Fruit fly (Drosophila melanogaster): ENCODE data around the gene beta-PheRS.

The beta-PheRS gene

DNA sequence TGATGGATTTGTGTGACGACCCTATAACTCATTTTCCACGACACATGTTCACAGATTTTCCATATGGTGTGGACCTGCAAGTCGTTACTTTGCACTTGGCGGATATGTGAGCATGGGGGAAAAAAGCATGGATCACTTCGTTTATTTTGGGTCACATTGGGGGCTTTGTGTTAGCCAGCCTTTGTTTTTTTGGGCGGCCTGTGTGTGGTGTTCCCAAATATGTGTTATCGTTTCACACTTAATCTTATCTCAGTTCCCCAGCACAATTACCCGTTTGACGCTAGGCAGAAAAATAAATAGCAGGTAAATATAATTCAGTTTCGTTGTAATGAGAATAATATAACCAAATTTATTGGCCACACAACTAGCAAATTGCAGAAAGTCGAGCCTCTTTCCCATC, 15.8 kb upstream of the beta-PheRS start:
- TF ChIP-seq Rel (GFP tag; optimal IDR thresholded peaks at IDR 0.05) (no peak), Rel (tag; optimal IDR thresholded peaks at IDR 0.05) (peak; percentile 85), CrebA (GFP tag; optimal IDR thresholded peaks at IDR 0.05; ENCODE audit: borderline replicate concordance) (no peak)

DNA sequence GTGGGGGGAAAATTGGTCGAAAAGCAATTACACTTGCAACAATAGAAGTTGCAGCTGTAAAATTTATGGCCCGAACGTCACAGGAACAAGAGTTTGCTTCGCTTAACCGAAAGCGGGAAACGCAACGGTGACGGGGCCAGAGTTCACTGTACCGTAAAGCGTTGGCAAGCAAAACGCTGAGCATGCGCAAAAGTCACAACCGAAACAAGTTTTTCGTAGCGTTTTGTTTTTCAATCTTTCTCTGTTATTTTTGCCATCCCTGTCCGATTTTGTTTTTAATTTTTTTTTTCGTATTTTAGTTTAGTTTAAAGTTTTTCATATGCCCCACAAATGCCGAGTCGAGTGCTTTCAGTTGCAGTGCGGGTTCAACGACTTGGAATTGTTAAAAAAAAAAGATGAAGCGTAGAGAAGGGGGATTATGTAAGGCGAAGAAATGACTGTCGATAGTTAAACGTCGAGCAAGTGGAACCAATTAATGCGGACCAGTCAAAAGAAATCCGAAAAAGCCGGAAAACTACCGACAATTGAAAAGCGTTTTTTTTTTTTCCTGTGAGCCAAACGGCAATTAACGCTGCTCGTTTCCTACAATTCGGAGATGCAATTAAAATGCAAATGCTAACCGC, 15.2 kb upstream of the beta-PheRS start:
- TF ChIP-seq sv (GFP tag; optimal IDR thresholded peaks at IDR 0.05) (no peak), usp (GFP tag; optimal IDR thresholded peaks at IDR 0.05) (no peak), sage (GFP tag; optimal IDR thresholded peaks at IDR 0.05) (no peak), Myc (optimal IDR thresholded peaks at IDR 0.05) (no peak), N (GFP tag; optimal IDR thresholded peaks at IDR 0.05) (no peak), Dif (GFP tag; optimal IDR thresholded peaks at IDR 0.05; ENCODE audit: partially characterized antibody) (no peak), CG32264 (GFP tag; optimal IDR thresholded peaks at IDR 0.05) (no peak), dl (GFP tag; optimal IDR thresholded peaks at IDR 0.05; ENCODE audit: insufficient read depth in 1 of 2, partially characterized antibody in 2 of 2) (no peak), Hr83 (GFP tag; optimal IDR thresholded peaks at IDR 0.05; ENCODE audit: poor library complexity, severe bottlenecking) (no peak), Dfd (GFP tag; optimal IDR thresholded peaks at IDR 0.05) (no peak), Sp1 (GFP tag; optimal IDR thresholded peaks at IDR 0.05) (no peak), rgr (GFP tag; optimal IDR thresholded peaks at IDR 0.05) (no peak), fru (GFP tag; optimal IDR thresholded peaks at IDR 0.05) (no peak), psq (GFP tag; optimal IDR thresholded peaks at IDR 0.05) (no peak), jim (GFP tag; optimal IDR thresholded peaks at IDR 0.05) (no peak), woc (GFP tag; optimal IDR thresholded peaks at IDR 0.05) (no peak), Vsx2 (GFP tag; optimal IDR thresholded peaks at IDR 0.05; ENCODE audit: partially characterized antibody) (no peak), CG9705 (GFP tag; optimal IDR thresholded peaks at IDR 0.05) (no peak)

DNA sequence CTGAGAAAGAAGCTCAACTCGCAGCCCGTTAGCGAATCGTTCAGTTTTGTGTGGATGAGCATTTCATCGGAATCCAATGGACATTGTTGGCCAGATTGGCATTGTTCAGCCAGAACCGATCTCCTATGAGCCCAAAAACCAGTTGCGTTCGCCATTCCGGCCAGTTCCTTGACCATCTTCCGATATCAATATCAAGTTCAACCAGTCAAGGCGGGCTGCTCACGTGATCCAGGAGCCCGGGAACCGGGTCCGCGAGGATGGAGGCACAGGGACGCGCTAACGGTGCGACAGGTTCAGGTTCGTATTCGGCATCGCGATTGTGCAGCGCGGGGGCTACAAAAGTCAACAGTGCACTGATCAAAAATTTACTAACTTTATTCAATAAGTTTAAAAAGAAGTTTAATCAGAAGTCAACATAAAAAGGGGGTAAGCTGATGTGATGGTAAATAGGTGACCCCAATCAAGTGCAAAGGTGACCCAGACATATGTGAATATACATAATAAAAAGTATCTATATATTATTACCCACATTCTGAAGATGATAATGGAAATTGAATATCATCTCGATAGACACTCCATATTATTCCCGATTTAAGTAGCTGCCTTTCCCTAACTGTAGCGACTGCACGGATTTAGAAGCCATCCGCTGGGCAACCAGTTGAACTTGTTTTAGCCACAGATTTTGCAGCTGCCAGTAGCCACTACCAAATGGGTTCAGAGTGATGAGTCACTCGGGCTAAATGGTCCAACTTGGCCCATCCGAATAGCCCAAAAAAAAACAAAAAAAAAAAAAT, 14.5 kb upstream of the beta-PheRS start:
- TF ChIP-seq rgr (GFP tag; optimal IDR thresholded peaks at IDR 0.05) (peak; percentile 74), h (GFP tag; optimal IDR thresholded peaks at IDR 0.05) (peak; percentile 85), Abd-B (GFP tag; optimal IDR thresholded peaks at IDR 0.05) (no peak), psq (GFP tag; optimal IDR thresholded peaks at IDR 0.05) (peak; percentile 82), brk (GFP tag; optimal IDR thresholded peaks at IDR 0.05) (peak; percentile 49), Mio (GFP tag; optimal IDR thresholded peaks at IDR 0.05) (no peak), tai (GFP tag; optimal IDR thresholded peaks at IDR 0.05) (no peak), GATAd (GFP tag; optimal IDR thresholded peaks at IDR 0.05) (no peak), Jra (GFP tag; optimal IDR thresholded peaks at IDR 0.05) (peak; percentile 47), Dif (GFP tag; optimal IDR thresholded peaks at IDR 0.05; ENCODE audit: partially characterized antibody) (peak; percentile 77), dsf (GFP tag; optimal IDR thresholded peaks at IDR 0.05; ENCODE audit: borderline replicate concordance) (no peak), CrebA (GFP tag; optimal IDR thresholded peaks at IDR 0.05; ENCODE audit: borderline replicate concordance) (no peak), sv (GFP tag; optimal IDR thresholded peaks at IDR 0.05) (no peak), ey (GFP tag; optimal IDR thresholded peaks at IDR 0.05) (peak; percentile 68), Hnf4 (GFP tag; optimal IDR thresholded peaks at IDR 0.05) (peak; percentile 25), Hr78 (GFP tag; optimal IDR thresholded peaks at IDR 0.05) (no peak), N (GFP tag; optimal IDR thresholded peaks at IDR 0.05) (no peak), Vsx2 (GFP tag; optimal IDR thresholded peaks at IDR 0.05; ENCODE audit: partially characterized antibody) (peak; percentile 91), HLH106 (tag; optimal IDR thresholded peaks at IDR 0.05) (peak; percentile 92), pan (optimal IDR thresholded peaks at IDR 0.05) (no peak), Sp1 (GFP tag; optimal IDR thresholded peaks at IDR 0.05) (peak; percentile 92), br (GFP tag; optimal IDR thresholded peaks at IDR 0.05) (peak; percentile 80), OdsH (GFP tag; optimal IDR thresholded peaks at IDR 0.05) (peak; percentile 87), lola (GFP tag; optimal IDR thresholded peaks at IDR 0.05) (no peak), jim (GFP tag; optimal IDR thresholded peaks at IDR 0.05) (no peak), CG9705 (GFP tag; optimal IDR thresholded peaks at IDR 0.05) (peak; percentile 82), Rel (GFP tag; optimal IDR thresholded peaks at IDR 0.05) (peak; percentile 24), Rel (tag; optimal IDR thresholded peaks at IDR 0.05) (peak; percentile 63), Hr83 (GFP tag; optimal IDR thresholded peaks at IDR 0.05; ENCODE audit: poor library complexity, severe bottlenecking) (peak; percentile 30), fru (GFP tag; optimal IDR thresholded peaks at IDR 0.05) (peak; percentile 83), woc (GFP tag; optimal IDR thresholded peaks at IDR 0.05) (peak; percentile 81), usp (GFP tag; optimal IDR thresholded peaks at IDR 0.05) (no peak), sage (GFP tag; optimal IDR thresholded peaks at IDR 0.05) (peak; percentile 43), foxo (GFP tag; optimal IDR thresholded peaks at IDR 0.05) (peak in 1 of 2 experiments; percentile 88), dmrt93B (GFP tag; optimal IDR thresholded peaks at IDR 0.05) (peak; percentile 77), Myc (optimal IDR thresholded peaks at IDR 0.05) (no peak), dl (GFP tag; optimal IDR thresholded peaks at IDR 0.05; ENCODE audit: insufficient read depth in 1 of 2, partially characterized antibody in 2 of 2) (peak in 1 of 2 experiments; percentile 45), Dfd (GFP tag; optimal IDR thresholded peaks at IDR 0.05) (no peak), CG32264 (GFP tag; optimal IDR thresholded peaks at IDR 0.05) (no peak)
